Worm (Caenorhabditis elegans): ENCODE measurements around the gene T04A11.1.

ce11 chrIV:12427687-12428284 lies 49.1 kb downstream of the T04A11.1 start:
- TF ChIP-seq ztf-16 (tag; optimal IDR thresholded peaks at IDR 0.05), result peak; percentile 78
- TF ChIP-seq pros-1 (tag; optimal IDR thresholded peaks at IDR 0.05), result no peak
- TF ChIP-seq sox-2 (GFP tag; IDR thresholded peaks at IDR 0.05), result no peak
- TF ChIP-seq che-1 (tag; optimal IDR thresholded peaks at IDR 0.05), result no peak
- TF ChIP-seq fkh-10 (GFP tag; optimal IDR thresholded peaks at IDR 0.05), result no peak
- no peak for TF ChIP-seq pag-3 (tag; optimal IDR thresholded peaks at IDR 0.05; ENCODE audit: borderline replicate concordance)
- TF ChIP-seq odd-2 (tag; optimal IDR thresholded peaks at IDR 0.05), result no peak
